Worm (Caenorhabditis elegans) whole organism, dauer: ENCODE data around the gene E02H1.1.

Experiments used
- unc-62 ChIP-seq: sonication (generic microtip); optimal IDR thresholded peaks from 2 replicates; lab custom pipeline; 2017; ENCODE audit warnings: missing biosample characterization, missing genetic modification reagents, missing genetic modification characterization

The E02H1.1 gene

ce11 chrII:9544386-9544785 lies 46.6 kb downstream of the E02H1.1 start, which contains the start of gene sra-7:
Gene sra-7 (plus strand): TSS chrII:9544686.
- TF ChIP-seq unc-62 (GFP tag; lab: Kevin White, UChicago): no peak

ce11 chrII:9542785-9543184 lies 48.2 kb downstream of the E02H1.1 start, which contains the start of gene sra-4:
Gene sra-4 (minus strand): TSS chrII:9542885.
- no peak for TF ChIP-seq unc-62 (GFP tag; lab: Kevin White, UChicago)

DNA sequence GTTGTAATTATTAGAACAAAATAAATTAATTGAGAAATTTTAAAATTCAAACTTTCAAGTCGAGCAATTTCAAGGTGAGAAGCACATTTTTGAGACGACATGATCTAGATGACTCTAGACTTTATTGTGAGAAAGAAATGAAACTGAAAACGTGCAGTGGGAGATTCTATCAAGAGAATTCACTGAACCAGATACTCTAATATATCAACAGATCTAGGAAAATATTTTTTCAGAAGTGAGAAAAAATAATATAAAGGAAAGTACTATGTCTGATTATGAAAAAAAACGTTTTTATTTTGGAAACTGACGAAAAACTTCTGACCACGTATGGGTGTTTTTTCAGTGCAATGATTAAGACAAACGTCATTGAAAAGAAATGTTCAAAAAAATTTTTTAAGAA lies 50.2 kb downstream of the E02H1.1 start, which contains the start of gene sra-3:
Gene sra-3, minus strand, starts transcription at position 101 of the 400 bp plus-strand sequence.
- no peak for TF ChIP-seq unc-62 (GFP tag; lab: Kevin White, UChicago)
